Worm (Caenorhabditis elegans) whole organism, L2 larva: ENCODE results near the gene oig-2.
A peak's percentile ranks its signal among the peaks of the same experiment; 100 is the strongest.

Experiments
- C34F6.9 ChIP-seq: fragments of 150-350 bp; optimal IDR thresholded peaks from 2 replicates; lab custom pipeline; 2014; ENCODE audit warnings: missing biosample characterization, missing genetic modification characterization
- F13H6.1 ChIP-seq: sonication (generic microtip); optimal IDR thresholded peaks from 2 replicates; lab custom pipeline; 2016; ENCODE audit warnings: missing genetic modification characterization, missing compliant biosample characterization
- R02D3.7 ChIP-seq: fragments of 150-350 bp; optimal IDR thresholded peaks from 2 replicates; lab custom pipeline; 2014; ENCODE audit warnings: missing biosample characterization, missing genetic modification characterization
- Y55F3AM.14 ChIP-seq: fragments of 200-800 bp; sonication (Bioruptor generic); optimal IDR thresholded peaks from 2 replicates; lab custom pipeline; 2018; ENCODE audit warnings: mild to moderate bottlenecking, missing genetic modification characterization, missing compliant biosample characterization
- ZK546.5 ChIP-seq: sonication (generic microtip); optimal IDR thresholded peaks from 2 replicates; lab custom pipeline; 2017; ENCODE audit warnings: missing biosample characterization, missing genetic modification characterization
- alr-1 ChIP-seq: fragments of 150-350 bp; optimal IDR thresholded peaks from 2 replicates; lab custom pipeline; 2014; ENCODE audit warnings: missing biosample characterization, missing genetic modification characterization
- aly-2 ChIP-seq: fragments of 150-350 bp; optimal IDR thresholded peaks from 2 replicates; lab custom pipeline; 2014; ENCODE audit warnings: missing biosample characterization, missing genetic modification characterization
- ama-1 ChIP-seq: fragments of 150-350 bp; optimal IDR thresholded peaks from 2 replicates; lab custom pipeline; 2018; ENCODE audit warnings: inconsistent platforms
- blmp-1 ChIP-seq: sonication (generic microtip); optimal IDR thresholded peaks from 2 replicates; lab custom pipeline; 2017; ENCODE audit warnings: missing genetic modification characterization, mild to moderate bottlenecking, missing compliant biosample characterization, antibody characterized with exemption, moderate library complexity; ENCODE audit not compliant: insufficient read depth
- ceh-16 ChIP-seq: fragments of 150-350 bp; optimal IDR thresholded peaks from 2 replicates; lab custom pipeline; 2014; ENCODE audit warnings: missing biosample characterization, missing genetic modification characterization
- ceh-82 ChIP-seq: fragments of 150-350 bp; optimal IDR thresholded peaks from 2 replicates; lab custom pipeline; 2014; ENCODE audit warnings: missing biosample characterization, missing genetic modification characterization
- crh-2 ChIP-seq: sonication (generic microtip); optimal IDR thresholded peaks from 2 replicates; lab custom pipeline; 2017; ENCODE audit warnings: missing biosample characterization, missing genetic modification characterization
- dmd-4 ChIP-seq: sonication (generic microtip); optimal IDR thresholded peaks from 2 replicates; lab custom pipeline; 2017; ENCODE audit warnings: missing biosample characterization, missing genetic modification characterization
- egl-27 ChIP-seq: sonication (generic microtip); optimal IDR thresholded peaks from 3 replicates; lab custom pipeline; 2017; ENCODE audit warnings: missing biosample characterization, missing genetic modification reagents, missing genetic modification characterization
- elt-1 ChIP-seq: fragments of 150-350 bp; optimal IDR thresholded peaks from 2 replicates; lab custom pipeline; 2014; ENCODE audit warnings: missing biosample characterization, missing genetic modification characterization
- elt-3 ChIP-seq: sonication (generic microtip); optimal IDR thresholded peaks from 2 replicates; lab custom pipeline; 2017; ENCODE audit warnings: missing biosample characterization, missing genetic modification characterization
- fos-1 ChIP-seq: fragments of 150-350 bp; optimal IDR thresholded peaks from 2 replicates; lab custom pipeline; 2014; ENCODE audit warnings: missing biosample characterization, missing genetic modification characterization
- gmeb-1 ChIP-seq: fragments of 150-350 bp; optimal IDR thresholded peaks from 2 replicates; lab custom pipeline; 2014; ENCODE audit warnings: missing biosample characterization, missing genetic modification characterization
- lin-11 ChIP-seq: fragments of 150-350 bp; sonication (generic microtip); optimal IDR thresholded peaks from 2 replicates; lab custom pipeline; 2014; ENCODE audit warnings: missing biosample characterization, missing genetic modification characterization, inconsistent platforms, mixed read lengths
- lin-13 ChIP-seq: fragments of 150-350 bp; optimal IDR thresholded peaks from 2 replicates; lab custom pipeline; 2014; ENCODE audit warnings: missing biosample characterization, missing genetic modification reagents, missing genetic modification characterization
- lin-39 ChIP-seq: fragments of 150-350 bp; optimal IDR thresholded peaks from 2 replicates; lab custom pipeline; 2014; ENCODE audit warnings: missing biosample characterization, missing genetic modification reagents, missing genetic modification characterization
- lsy-2 ChIP-seq, 2 experiments: fragments of 150-350 bp in 1 of 2; sonication (generic microtip) in 1 of 2; optimal IDR thresholded peaks; 2 replicates each; lab custom pipeline; 2014 to 2017; ENCODE audit warnings: missing biosample characterization in 2 of 2, missing genetic modification characterization in 2 of 2
- mab-5 ChIP-seq: fragments of 150-350 bp; optimal IDR thresholded peaks from 2 replicates; lab custom pipeline; 2014; ENCODE audit warnings: missing biosample characterization, missing genetic modification characterization
- mdl-1 ChIP-seq, 2 experiments: fragments of 150-350 bp in 1 of 2; sonication (generic microtip) in 1 of 2; optimal IDR thresholded peaks; 2 replicates each; lab custom pipeline; 2017; ENCODE audit warnings: missing biosample characterization in 2 of 2, missing genetic modification characterization in 2 of 2
- nhr-10 ChIP-seq: sonication (generic microtip); optimal IDR thresholded peaks from 2 replicates; lab custom pipeline; 2017; ENCODE audit warnings: missing biosample characterization, missing genetic modification characterization
- nhr-11 ChIP-seq: fragments of 150-350 bp; optimal IDR thresholded peaks from 2 replicates; lab custom pipeline; 2014; ENCODE audit warnings: missing biosample characterization, missing genetic modification characterization
- nhr-12 ChIP-seq: fragments of 150-350 bp; optimal IDR thresholded peaks from 2 replicates; lab custom pipeline; 2014; ENCODE audit warnings: missing biosample characterization, missing genetic modification characterization
- nhr-129 ChIP-seq: fragments of 150-350 bp; optimal IDR thresholded peaks from 2 replicates; lab custom pipeline; 2014; ENCODE audit warnings: missing biosample characterization, missing genetic modification characterization
- nhr-21 ChIP-seq: fragments of 150-350 bp; optimal IDR thresholded peaks from 2 replicates; lab custom pipeline; 2014; ENCODE audit warnings: missing biosample characterization, missing genetic modification characterization
- nhr-23 ChIP-seq: fragments of 150-350 bp; optimal IDR thresholded peaks from 2 replicates; lab custom pipeline; 2014; ENCODE audit warnings: missing biosample characterization, missing genetic modification reagents, missing genetic modification characterization
- nhr-237 ChIP-seq: fragments of 150-350 bp; optimal IDR thresholded peaks from 2 replicates; lab custom pipeline; 2014; ENCODE audit warnings: missing biosample characterization, missing genetic modification characterization
- nhr-25 ChIP-seq: fragments of 150-350 bp; sonication (generic microtip); optimal IDR thresholded peaks from 3 replicates; lab custom pipeline; 2014; ENCODE audit warnings: missing biosample characterization, missing genetic modification characterization
- nhr-77 ChIP-seq: fragments of 150-350 bp; optimal IDR thresholded peaks from 2 replicates; lab custom pipeline; 2014; ENCODE audit warnings: missing biosample characterization, missing genetic modification characterization
- peb-1 ChIP-seq: fragments of 150-350 bp; optimal IDR thresholded peaks from 2 replicates; lab custom pipeline; 2014; ENCODE audit warnings: missing biosample characterization, missing genetic modification characterization
- skn-1 ChIP-seq: sonication (generic microtip); optimal IDR thresholded peaks from 2 replicates; lab custom pipeline; 2017; ENCODE audit warnings: missing biosample characterization, missing genetic modification characterization
- sma-3 ChIP-seq: sonication (generic microtip); optimal IDR thresholded peaks from 2 replicates; lab custom pipeline; 2016; ENCODE audit warnings: missing genetic modification reagents, missing genetic modification characterization, missing compliant biosample characterization
- sma-9 ChIP-seq, 2 experiments: fragments of 150-350 bp in 1 of 2; sonication (generic microtip) in 1 of 2; optimal IDR thresholded peaks; 2 replicates each; lab custom pipeline; 2014 to 2016; ENCODE audit warnings: missing genetic modification characterization in 2 of 2, mild to moderate bottlenecking in 1 of 2, missing biosample characterization in 1 of 2, missing compliant biosample characterization in 1 of 2, missing genetic modification reagents in 1 of 2, moderate library complexity in 1 of 2
- snpc-4 ChIP-seq: fragments of 150-350 bp; optimal IDR thresholded peaks from 2 replicates; lab custom pipeline; 2014; ENCODE audit warnings: missing biosample characterization, missing genetic modification characterization
- unc-39 ChIP-seq: fragments of 150-350 bp; optimal IDR thresholded peaks from 2 replicates; lab custom pipeline; 2014; ENCODE audit warnings: missing biosample characterization, missing genetic modification characterization
- unc-62 ChIP-seq: fragments of 150-350 bp; optimal IDR thresholded peaks from 2 replicates; lab custom pipeline; 2014; ENCODE audit warnings: missing biosample characterization, missing genetic modification reagents, missing genetic modification characterization
- zag-1 ChIP-seq: fragments of 150-350 bp; optimal IDR thresholded peaks from 2 replicates; lab custom pipeline; 2014; ENCODE audit warnings: missing biosample characterization, missing genetic modification characterization
- ztf-1 ChIP-seq: fragments of 200-800 bp; sonication (Bioruptor generic); conservative IDR thresholded peaks from 2 replicates; pipeline ENCODE4 v1.3.6; 2022; ENCODE audit warnings: missing genetic modification characterization, missing compliant biosample characterization
- ztf-11 ChIP-seq: sonication (generic microtip); optimal IDR thresholded peaks from 2 replicates; lab custom pipeline; 2017; ENCODE audit warnings: missing biosample characterization, missing genetic modification characterization
- ztf-4 ChIP-seq: fragments of 150-350 bp; optimal IDR thresholded peaks from 2 replicates; lab custom pipeline; 2014; ENCODE audit warnings: missing biosample characterization, missing genetic modification characterization

oig-2 gene

DNA sequence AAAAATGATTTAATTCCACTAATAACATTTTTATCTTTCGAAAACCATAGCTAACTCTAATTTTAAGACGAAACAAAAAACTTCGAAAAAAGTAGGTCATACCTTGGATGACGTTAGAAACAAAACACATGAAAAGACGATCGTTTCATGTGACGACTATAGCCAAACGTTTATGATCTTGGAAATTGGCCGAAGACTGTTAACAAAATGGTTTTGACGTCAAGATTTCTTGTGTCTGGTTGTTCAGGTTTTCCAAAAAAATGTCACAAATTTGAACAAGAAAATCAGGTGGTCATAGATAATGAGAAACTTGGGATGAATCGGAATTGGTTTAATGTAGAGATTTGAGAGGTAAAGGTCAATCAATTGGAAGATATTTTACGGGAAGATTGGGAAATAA lies 4.7 kb downstream of the oig-2 start:
- TF ChIP-seq sma-3 (GFP tag; lab: Kevin White, UChicago) = peak; percentile 17
- TF ChIP-seq nhr-25 (tag; lab: Kevin White, UChicago) = peak; percentile 2
- TF ChIP-seq gmeb-1 = no peak

- no peak for TF ChIP-seq unc-39
- TF ChIP-seq lin-11 (tag; lab: Kevin White, UChicago) = no peak
- no peak for TF ChIP-seq ztf-11 (tag; lab: Kevin White, UChicago)
- TF ChIP-seq snpc-4 (tag; lab: Kevin White, UChicago) = no peak
- TF ChIP-seq dmd-4 (tag; lab: Kevin White, UChicago) = no peak
- TF ChIP-seq nhr-11 (tag; lab: Kevin White, UChicago) = no peak
- TF ChIP-seq nhr-237 (tag; lab: Kevin White, UChicago) = no peak
- no peak for TF ChIP-seq F13H6.1 (tag; lab: Kevin White, UChicago)
- no peak for TF ChIP-seq alr-1 (tag; lab: Kevin White, UChicago)
- TF ChIP-seq ztf-4 = no peak
- TF ChIP-seq crh-2 (tag; lab: Kevin White, UChicago) = no peak
- no peak for TF ChIP-seq ZK546.5 (tag; lab: Kevin White, UChicago)
- no peak for TF ChIP-seq Y55F3AM.14 (GFP tag; lab: Kevin White, UChicago)
- no peak for TF ChIP-seq zag-1 (tag; lab: Kevin White, UChicago)
- no peak for TF ChIP-seq elt-1
- no peak for TF ChIP-seq mab-5 (tag; lab: Kevin White, UChicago)
- no peak for TF ChIP-seq egl-27 (tag; lab: Kevin White, UChicago)
- no peak for TF ChIP-seq peb-1 (tag; lab: Kevin White, UChicago)
- no peak for TF ChIP-seq aly-2
- TF ChIP-seq nhr-23 = no peak
Measured at ce11 chrII:13000753-13001152, 7.2 kb downstream of the oig-2 start, which contains the start of gene Y38F1A.8. Gene Y38F1A.8 (minus strand): TSS chrII:13000853.

DNA sequence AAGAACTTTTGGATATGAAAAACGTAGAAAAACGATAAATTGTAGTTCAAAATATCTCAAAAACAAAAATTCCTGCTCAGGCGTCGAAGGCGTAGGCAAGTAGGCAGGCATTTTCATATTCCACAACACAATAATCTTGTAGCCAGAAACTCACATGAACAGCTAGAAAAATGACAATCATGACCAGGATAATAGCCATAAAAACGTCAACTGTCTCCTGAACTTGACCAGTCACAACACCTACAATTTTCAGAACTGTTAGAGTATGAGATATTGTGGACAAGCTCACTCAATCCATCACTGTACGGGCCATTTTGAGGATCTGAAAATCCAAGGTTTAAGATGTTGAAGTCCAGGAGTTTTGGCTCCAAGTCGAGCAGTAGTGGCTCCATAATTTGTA lies 10.6 kb downstream of the oig-2 start, which contains the start of gene Y38F1A.7:
Gene Y38F1A.7 (minus strand): TSS at position 392 of the 400 bp plus-strand sequence.
- no peak for TF ChIP-seq nhr-23
- TF ChIP-seq ceh-82 (tag; lab: Kevin White, UChicago) = no peak
- TF ChIP-seq snpc-4 (tag; lab: Kevin White, UChicago) = no peak
- no peak for TF ChIP-seq unc-62 (GFP tag; lab: Kevin White, UChicago)
- TF ChIP-seq lin-39 (tag; lab: Kevin White, UChicago) = no peak
- TF ChIP-seq mdl-1 (tag; optimal IDR thresholded peaks at IDR 0.05; lab: Kevin White, UChicago) = no peak
- TF ChIP-seq lsy-2 (tag; optimal IDR thresholded peaks at IDR 0.05; lab: Kevin White, UChicago) = no peak
- TF ChIP-seq ZK546.5 (tag; lab: Kevin White, UChicago) = no peak
- no peak for TF ChIP-seq aly-2
- no peak for TF ChIP-seq alr-1 (tag; lab: Kevin White, UChicago)
- no peak for TF ChIP-seq ama-1 (lab: Kevin White, UChicago)
- no peak for TF ChIP-seq crh-2 (tag; lab: Kevin White, UChicago)
- TF ChIP-seq R02D3.7 (tag; lab: Kevin White, UChicago) = no peak
- no peak for TF ChIP-seq C34F6.9 (tag; lab: Kevin White, UChicago)
- no peak for TF ChIP-seq nhr-25 (tag; lab: Kevin White, UChicago)

- TF ChIP-seq nhr-23 = no peak
- no peak for TF ChIP-seq ama-1 (lab: Kevin White, UChicago)
- no peak for TF ChIP-seq ztf-4
- no peak for TF ChIP-seq nhr-12 (tag; lab: Kevin White, UChicago)
- no peak for TF ChIP-seq Y55F3AM.14 (GFP tag; lab: Kevin White, UChicago)
- TF ChIP-seq nhr-10 = no peak
- TF ChIP-seq blmp-1 (tag; lab: Kevin White, UChicago) = no peak
- TF ChIP-seq ceh-16 (tag; lab: Kevin White, UChicago) = no peak
- no peak for TF ChIP-seq alr-1 (tag; lab: Kevin White, UChicago)
- peak; percentile 61 for TF ChIP-seq fos-1 (tag; lab: Kevin White, UChicago)
- peak; percentile 53 for TF ChIP-seq F13H6.1 (tag; lab: Kevin White, UChicago)
- peak; percentile 12 for TF ChIP-seq nhr-129
- no peak for TF ChIP-seq unc-39
- TF ChIP-seq lin-39 (tag; lab: Kevin White, UChicago) = no peak
- TF ChIP-seq ceh-82 (tag; lab: Kevin White, UChicago) = no peak
- peak; percentile 73 for TF ChIP-seq nhr-21 (tag; lab: Kevin White, UChicago)
- no peak for TF ChIP-seq ztf-1
- TF ChIP-seq lsy-2 (tag; optimal IDR thresholded peaks at IDR 0.05; lab: Kevin White, UChicago) = peak in 1 of 2 experiments; percentile 50
- no peak for TF ChIP-seq R02D3.7 (tag; lab: Kevin White, UChicago)
- no peak for TF ChIP-seq skn-1 (tag; lab: Kevin White, UChicago)
- no peak for TF ChIP-seq dmd-4 (tag; lab: Kevin White, UChicago)
- TF ChIP-seq snpc-4 (tag; lab: Kevin White, UChicago) = peak; percentile 5
- TF ChIP-seq lin-13 (GFP tag; lab: Kevin White, UChicago) = peak; percentile 10
- no peak for TF ChIP-seq elt-3
- no peak for TF ChIP-seq egl-27 (tag; lab: Kevin White, UChicago)
- no peak for TF ChIP-seq mab-5 (tag; lab: Kevin White, UChicago)
- peak; percentile 33 for TF ChIP-seq nhr-25 (tag; lab: Kevin White, UChicago)
- no peak for TF ChIP-seq ztf-11 (tag; lab: Kevin White, UChicago)
- peak; percentile 64 for TF ChIP-seq gmeb-1
- no peak for TF ChIP-seq nhr-77 (tag; lab: Kevin White, UChicago)
- peak; percentile 90 for TF ChIP-seq sma-9 (GFP tag; optimal IDR thresholded peaks at IDR 0.05; lab: Kevin White, UChicago)
- no peak for TF ChIP-seq sma-9 (tag; optimal IDR thresholded peaks at IDR 0.05; lab: Kevin White, UChicago)
- TF ChIP-seq crh-2 (tag; lab: Kevin White, UChicago) = peak; percentile 80
- peak; percentile 51 for TF ChIP-seq sma-3 (GFP tag; lab: Kevin White, UChicago)
- TF ChIP-seq mdl-1 (tag; optimal IDR thresholded peaks at IDR 0.05; lab: Kevin White, UChicago) = peak in 1 of 2 experiments; percentile 64
Measured at ce11 chrII:12996249-12996648, 11.7 kb downstream of the oig-2 start, which contains the start of gene hphd-1. Gene hphd-1 (minus strand): TSS chrII:12996571.
